Worm (Caenorhabditis elegans) whole organism, L3 larva: ENCODE results near the gene K02A2.5.

Experiments
- R02D3.7 ChIP-seq: fragments of 150-350 bp; optimal IDR thresholded peaks from 2 replicates; lab custom pipeline; 2014; ENCODE audit warnings: missing biosample characterization, missing genetic modification characterization
- ama-1 ChIP-seq: fragments of 150-350 bp; optimal IDR thresholded peaks from 2 replicates; lab custom pipeline; 2018
- ceh-16 ChIP-seq: sonication (generic microtip); optimal IDR thresholded peaks from 2 replicates; lab custom pipeline; 2017; ENCODE audit warnings: missing biosample characterization, missing genetic modification characterization
- ceh-82 ChIP-seq: fragments of 150-350 bp; optimal IDR thresholded peaks from 2 replicates; lab custom pipeline; 2014; ENCODE audit warnings: missing biosample characterization, missing genetic modification characterization
- daf-12 ChIP-seq: fragments of 150-350 bp; optimal IDR thresholded peaks from 2 replicates; lab custom pipeline; 2014; ENCODE audit warnings: missing biosample characterization, missing genetic modification reagents, missing genetic modification characterization
- egl-27 ChIP-seq: sonication (generic microtip); optimal IDR thresholded peaks from 4 replicates; lab custom pipeline; 2017; ENCODE audit warnings: missing biosample characterization, missing genetic modification reagents, missing genetic modification characterization
- elt-1 ChIP-seq: fragments of 150-350 bp; optimal IDR thresholded peaks from 2 replicates; lab custom pipeline; 2014; ENCODE audit warnings: missing biosample characterization, missing genetic modification characterization
- elt-2 ChIP-seq: sonication (generic microtip); optimal IDR thresholded peaks from 2 replicates; lab custom pipeline; 2016; ENCODE audit warnings: missing genetic modification reagents, mild to moderate bottlenecking, missing genetic modification characterization, missing compliant biosample characterization
- elt-3 ChIP-seq, 3 experiments: fragments of 150-350 bp in 1 of 3; sonication (generic microtip) in 2 of 3; optimal IDR thresholded peaks; 2 replicates in 2 of 3; 4 replicates in 1 of 3; lab custom pipeline; 2014 to 2017; ENCODE audit warnings: missing biosample characterization in 3 of 3, missing genetic modification characterization in 3 of 3
- eor-1 ChIP-seq, 2 experiments: fragments of 150-350 bp; optimal IDR thresholded peaks; 2 replicates each; lab custom pipeline; 2014 to 2018; ENCODE audit warnings: missing biosample characterization in 2 of 2, missing genetic modification characterization in 2 of 2
- fkh-10 ChIP-seq: sonication (generic microtip); optimal IDR thresholded peaks from 2 replicates; lab custom pipeline; 2017; ENCODE audit warnings: missing biosample characterization, missing genetic modification reagents, missing genetic modification characterization
- fkh-2 ChIP-seq: fragments of 150-350 bp; optimal IDR thresholded peaks from 2 replicates; lab custom pipeline; 2014; ENCODE audit warnings: missing biosample characterization, missing genetic modification reagents, missing genetic modification characterization
- fos-1 ChIP-seq: fragments of 150-350 bp; optimal IDR thresholded peaks from 2 replicates; lab custom pipeline; 2014; ENCODE audit warnings: missing biosample characterization, missing genetic modification characterization
- hmg-11 ChIP-seq: sonication (generic microtip); optimal IDR thresholded peaks from 2 replicates; lab custom pipeline; 2016; ENCODE audit warnings: missing genetic modification characterization, missing compliant biosample characterization
- jun-1 ChIP-seq: fragments of 150-350 bp; optimal IDR thresholded peaks from 2 replicates; lab custom pipeline; 2014; ENCODE audit warnings: missing biosample characterization, missing genetic modification reagents, missing genetic modification characterization
- lin-15B ChIP-seq: fragments of 150-350 bp; optimal IDR thresholded peaks from 2 replicates; lab custom pipeline; 2014; ENCODE audit warnings: missing biosample characterization, missing genetic modification characterization
- lin-39 ChIP-seq: fragments of 150-350 bp; optimal IDR thresholded peaks from 2 replicates; lab custom pipeline; 2018; ENCODE audit warnings: missing biosample characterization, missing genetic modification reagents, missing genetic modification characterization
- lsy-12 ChIP-seq: sonication (generic microtip); optimal IDR thresholded peaks from 2 replicates; lab custom pipeline; 2016; ENCODE audit warnings: mild to moderate bottlenecking, missing genetic modification characterization, missing compliant biosample characterization
- mdl-1 ChIP-seq: fragments of 150-350 bp; optimal IDR thresholded peaks from 2 replicates; lab custom pipeline; 2014; ENCODE audit warnings: missing biosample characterization, missing genetic modification characterization
- mml-1 ChIP-seq: fragments of 150-350 bp; sonication (generic microtip); optimal IDR thresholded peaks from 3 replicates; lab custom pipeline; 2014; ENCODE audit warnings: missing biosample characterization, missing genetic modification characterization
- nfya-1 ChIP-seq: sonication (generic microtip); optimal IDR thresholded peaks from 2 replicates; lab custom pipeline; 2017; ENCODE audit warnings: missing genetic modification characterization, mild to moderate bottlenecking, missing compliant biosample characterization, antibody characterized with exemption, moderate library complexity; ENCODE audit not compliant: insufficient read depth
- nhr-11 ChIP-seq: fragments of 150-350 bp; optimal IDR thresholded peaks from 2 replicates; lab custom pipeline; 2014; ENCODE audit warnings: missing biosample characterization, missing genetic modification characterization
- nhr-12 ChIP-seq: fragments of 150-350 bp; optimal IDR thresholded peaks from 2 replicates; lab custom pipeline; 2014; ENCODE audit warnings: missing biosample characterization, missing genetic modification characterization
- nhr-23 ChIP-seq: fragments of 150-350 bp; optimal IDR thresholded peaks from 2 replicates; lab custom pipeline; 2014; ENCODE audit warnings: missing biosample characterization, missing genetic modification reagents, missing genetic modification characterization
- nhr-237 ChIP-seq: fragments of 150-350 bp; optimal IDR thresholded peaks from 2 replicates; lab custom pipeline; 2014; ENCODE audit warnings: missing biosample characterization, missing genetic modification characterization
- nhr-25 ChIP-seq: sonication (generic microtip); optimal IDR thresholded peaks from 2 replicates; lab custom pipeline; 2017; ENCODE audit warnings: missing biosample characterization, missing genetic modification characterization
- nhr-28 ChIP-seq: fragments of 150-350 bp; optimal IDR thresholded peaks from 2 replicates; lab custom pipeline; 2014; ENCODE audit warnings: missing biosample characterization, missing genetic modification characterization
- nhr-43 ChIP-seq: sonication (generic microtip); optimal IDR thresholded peaks from 2 replicates; lab custom pipeline; 2016; ENCODE audit warnings: mild to moderate bottlenecking, missing genetic modification characterization, missing compliant biosample characterization; ENCODE audit not compliant: poor library complexity, severe bottlenecking
- nhr-67 ChIP-seq: fragments of 150-350 bp; optimal IDR thresholded peaks from 2 replicates; lab custom pipeline; 2014; ENCODE audit warnings: missing biosample characterization, missing genetic modification characterization
- nhr-77 ChIP-seq: fragments of 150-350 bp; optimal IDR thresholded peaks from 2 replicates; lab custom pipeline; 2014; ENCODE audit warnings: missing biosample characterization, missing genetic modification characterization
- pha-4 ChIP-seq: fragments of 150-350 bp; optimal IDR thresholded peaks from 2 replicates; lab custom pipeline; 2014; ENCODE audit warnings: missing biosample characterization, missing genetic modification reagents, missing genetic modification characterization
- pqm-1 ChIP-seq: fragments of 150-350 bp; optimal IDR thresholded peaks from 2 replicates; lab custom pipeline; 2017; ENCODE audit warnings: missing biosample characterization, missing genetic modification characterization, inconsistent platforms
- sea-2 ChIP-seq: fragments of 150-350 bp; sonication (generic microtip); optimal IDR thresholded peaks from 4 replicates; lab custom pipeline; 2014; ENCODE audit warnings: missing biosample characterization, missing genetic modification reagents, missing genetic modification characterization
- skn-1 ChIP-seq: fragments of 150-350 bp; optimal IDR thresholded peaks from 2 replicates; lab custom pipeline; 2014; ENCODE audit warnings: missing biosample characterization, missing genetic modification characterization
- snpc-4 ChIP-seq: fragments of 150-350 bp; optimal IDR thresholded peaks from 2 replicates; lab custom pipeline; 2014; ENCODE audit warnings: missing biosample characterization, missing genetic modification characterization
- tbx-2 ChIP-seq: sonication (generic microtip); optimal IDR thresholded peaks from 2 replicates; lab custom pipeline; 2016; ENCODE audit warnings: mild to moderate bottlenecking, missing genetic modification characterization, missing compliant biosample characterization
- unc-39 ChIP-seq: sonication (generic microtip); optimal IDR thresholded peaks from 4 replicates; lab custom pipeline; 2017; ENCODE audit warnings: missing biosample characterization, missing genetic modification characterization
- unc-62 ChIP-seq: fragments of 150-350 bp; sonication (generic microtip); optimal IDR thresholded peaks from 4 replicates; lab custom pipeline; 2014; ENCODE audit warnings: missing biosample characterization, missing genetic modification reagents, missing genetic modification characterization
- zag-1 ChIP-seq: fragments of 150-350 bp; optimal IDR thresholded peaks from 2 replicates; lab custom pipeline; 2014; ENCODE audit warnings: missing biosample characterization, missing genetic modification characterization
- ztf-11 ChIP-seq: fragments of 150-350 bp; optimal IDR thresholded peaks from 2 replicates; lab custom pipeline; 2014; ENCODE audit warnings: missing biosample characterization, missing genetic modification characterization
- ztf-4 ChIP-seq: fragments of 150-350 bp; optimal IDR thresholded peaks from 2 replicates; lab custom pipeline; 2014; ENCODE audit warnings: missing biosample characterization, missing genetic modification characterization

K02A2.5 gene

DNA sequence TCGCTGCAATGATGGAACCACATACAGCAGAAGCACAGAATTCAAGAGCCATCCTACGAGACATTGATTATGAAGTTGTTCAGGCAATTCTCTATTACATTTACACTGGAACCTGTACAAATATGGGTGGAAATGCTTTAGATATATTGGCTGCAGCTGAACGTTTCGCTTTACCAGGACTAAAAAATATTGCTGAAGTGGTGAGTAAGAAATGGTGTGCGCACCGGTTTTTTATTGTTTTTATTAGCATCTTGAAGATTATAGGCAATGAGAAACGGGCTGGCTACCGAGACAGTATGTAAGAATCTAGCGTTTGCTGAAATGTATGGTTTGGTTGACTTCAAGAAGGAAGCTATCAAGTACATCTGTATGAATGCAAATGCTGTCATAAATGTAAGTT is 15.7 kb downstream of the K02A2.5 start:
- TF ChIP-seq mdl-1 (tag; lab: Kevin White, UChicago) (no peak), eor-1 (tag; optimal IDR thresholded peaks at IDR 0.05; lab: Kevin White, UChicago) (no peak), ceh-82 (tag; lab: Kevin White, UChicago) (no peak), pqm-1 (tag; lab: Kevin White, UChicago) (no peak), nhr-67 (tag; lab: Kevin White, UChicago) (no peak), nhr-237 (no peak), elt-1 (tag; lab: Kevin White, UChicago) (no peak), egl-27 (tag; lab: Kevin White, UChicago) (no peak), fos-1 (tag; lab: Kevin White, UChicago) (no peak), snpc-4 (tag; lab: Kevin White, UChicago) (no peak), nhr-11 (tag; lab: Kevin White, UChicago) (no peak), fkh-2 (tag; lab: Kevin White, UChicago) (no peak), jun-1 (tag; lab: Kevin White, UChicago) (no peak), nhr-12 (tag; lab: Kevin White, UChicago) (no peak), elt-2 (tag; lab: Kevin White, UChicago) (no peak), hmg-11 (no peak), sea-2 (GFP tag; lab: Kevin White, UChicago) (no peak), zag-1 (tag; lab: Kevin White, UChicago) (no peak), ztf-11 (tag; lab: Kevin White, UChicago) (no peak)

DNA sequence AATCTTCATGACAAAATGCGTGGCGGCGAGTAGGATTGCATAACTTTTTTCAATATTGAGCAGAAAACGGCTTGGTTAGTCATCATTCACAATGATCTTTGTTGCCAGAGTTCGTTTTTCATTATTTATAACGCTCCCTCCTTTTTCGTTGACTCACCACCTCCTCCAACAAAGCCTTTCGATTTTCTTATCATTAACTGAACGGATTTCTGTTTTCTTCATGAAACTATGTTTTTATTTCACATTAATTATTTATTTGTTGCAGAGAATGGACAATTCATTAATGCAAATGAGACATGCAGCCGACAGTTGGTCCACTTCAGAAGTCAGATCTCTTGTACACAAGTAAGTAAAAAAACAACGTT is 17.2 kb downstream of the K02A2.5 start, which contains the start of gene bath-44:
TSS of gene bath-44 (plus strand) at position 266 of the 365 bp plus-strand sequence.
- no peak for TF ChIP-seq skn-1
- peak; percentile 42 for TF ChIP-seq ama-1 (lab: Kevin White, UChicago)
- no peak for TF ChIP-seq nhr-237
- no peak for TF ChIP-seq elt-2 (tag; lab: Kevin White, UChicago)
- no peak for TF ChIP-seq tbx-2 (tag; lab: Kevin White, UChicago)

DNA sequence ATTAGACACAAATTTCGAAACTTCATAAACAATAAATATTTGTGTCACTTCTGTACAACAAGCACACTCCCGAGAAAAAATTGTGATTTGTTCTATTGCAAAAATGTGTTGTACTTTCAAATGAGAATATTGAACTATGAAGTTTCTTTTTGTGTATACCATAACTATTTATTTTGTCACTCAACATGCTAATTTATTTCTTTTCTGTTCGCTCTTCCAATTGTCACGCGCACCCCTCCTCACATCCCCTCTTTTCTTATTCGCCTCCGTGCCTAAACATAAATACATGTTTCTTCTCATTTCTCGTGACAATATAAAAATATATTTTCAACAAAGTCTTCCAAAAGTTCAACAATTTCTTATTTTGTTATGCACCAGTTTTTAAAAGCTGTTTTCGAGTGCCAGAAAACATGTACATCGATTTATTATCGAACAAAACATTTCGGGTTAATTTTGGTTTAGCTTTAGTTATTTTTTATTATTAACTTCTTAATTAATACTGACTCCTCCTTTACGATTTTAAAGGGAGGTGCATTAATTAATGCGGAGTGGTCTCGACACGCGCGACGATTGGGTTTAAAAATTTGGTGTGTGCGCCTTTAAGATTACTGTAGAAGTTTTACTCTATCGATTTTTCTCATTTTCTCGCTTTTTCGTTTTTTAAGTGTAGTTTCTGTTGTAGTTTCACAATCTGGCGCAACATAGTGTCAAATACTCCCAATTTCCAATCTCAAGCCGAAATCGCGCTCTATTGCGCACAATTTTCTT is 17.7 kb downstream of the K02A2.5 start:
- TF ChIP-seq nhr-25 (tag; lab: Kevin White, UChicago) (peak; percentile 28), elt-2 (tag; lab: Kevin White, UChicago) (peak; percentile 12), unc-39 (no peak)

DNA sequence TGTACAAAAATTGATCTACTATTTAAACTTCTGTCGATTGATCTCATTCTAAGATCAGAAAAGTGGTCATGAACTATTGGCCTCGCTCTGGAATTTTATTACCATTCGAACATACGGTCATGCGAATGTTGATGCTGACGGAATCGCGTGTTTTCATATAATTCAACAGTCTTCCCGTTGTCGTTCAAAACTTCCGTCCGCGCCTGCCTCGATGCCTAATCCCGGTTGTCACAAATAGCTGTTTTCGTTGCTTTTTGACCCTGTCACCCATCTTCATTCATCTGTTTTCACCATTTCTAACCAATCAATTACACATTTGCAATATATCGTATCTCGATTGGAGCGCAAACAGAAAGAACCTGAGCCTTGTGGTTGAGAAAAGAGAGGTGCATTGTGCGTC is 18.4 kb downstream of the K02A2.5 start:
- TF ChIP-seq fos-1 (tag; lab: Kevin White, UChicago) (no peak), nhr-25 (tag; lab: Kevin White, UChicago) (peak; percentile 48), ztf-4 (tag; lab: Kevin White, UChicago) (no peak), nhr-23 (tag; lab: Kevin White, UChicago) (peak; percentile 24), pha-4 (tag; lab: Kevin White, UChicago) (peak; percentile 16), fkh-2 (tag; lab: Kevin White, UChicago) (no peak), nhr-237 (no peak), nhr-28 (no peak), ama-1 (lab: Kevin White, UChicago) (peak; percentile 76)

DNA sequence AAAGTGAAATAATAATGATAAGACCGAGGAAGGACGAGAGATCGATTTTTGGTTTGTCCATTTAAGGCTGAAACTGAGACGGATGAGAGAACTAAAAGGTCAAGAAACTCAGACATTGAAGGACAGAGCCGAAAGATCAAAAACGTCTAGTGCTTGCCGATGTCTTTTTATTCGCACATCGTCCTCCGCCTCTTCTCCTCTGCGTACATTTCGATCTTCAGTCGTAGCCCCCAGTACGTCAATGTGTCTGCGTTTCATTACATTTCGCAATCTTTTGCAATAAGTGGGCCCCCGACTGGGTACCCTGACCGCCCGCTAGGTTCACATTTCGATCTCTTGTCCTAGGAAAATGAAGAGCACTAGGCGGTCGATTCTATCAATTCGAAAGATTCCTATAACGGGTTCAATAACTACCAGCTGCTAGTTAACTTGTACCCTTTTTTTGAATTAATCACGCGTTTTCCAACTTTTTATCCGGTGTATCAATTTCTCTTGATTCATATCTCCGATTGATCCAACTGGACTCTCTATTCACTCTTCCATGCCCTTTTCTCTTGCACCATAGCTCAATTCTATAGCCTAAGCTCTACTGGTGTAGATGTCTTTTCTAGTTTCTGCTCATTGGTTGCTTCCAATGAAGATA is 19.7 kb downstream of the K02A2.5 start:
- TF ChIP-seq ztf-4 (tag; lab: Kevin White, UChicago) (no peak), nhr-25 (tag; lab: Kevin White, UChicago) (peak; percentile 85), elt-2 (tag; lab: Kevin White, UChicago) (peak; percentile 68), tbx-2 (tag; lab: Kevin White, UChicago) (no peak), lsy-12 (tag; lab: Kevin White, UChicago) (no peak), daf-12 (tag; lab: Kevin White, UChicago) (no peak), elt-3 (tag; optimal IDR thresholded peaks at IDR 0.05; lab: Kevin White, UChicago) (peak in 2 of 3 experiments; percentile 45), nhr-28 (no peak), snpc-4 (tag; lab: Kevin White, UChicago) (peak; percentile 8), jun-1 (tag; lab: Kevin White, UChicago) (peak; percentile 65), ceh-16 (tag; lab: Kevin White, UChicago) (no peak), lin-39 (tag; lab: Kevin White, UChicago) (peak; percentile 63), unc-62 (GFP tag; lab: Kevin White, UChicago) (peak; percentile 4), egl-27 (tag; lab: Kevin White, UChicago) (no peak), R02D3.7 (tag; lab: Kevin White, UChicago) (peak; percentile 48), unc-39 (no peak), ztf-11 (tag; lab: Kevin White, UChicago) (no peak), fkh-10 (GFP tag; lab: Kevin White, UChicago) (no peak), nhr-77 (tag; lab: Kevin White, UChicago) (no peak), lin-15B (tag; lab: Kevin White, UChicago) (peak; percentile 43), nfya-1 (tag; lab: Kevin White, UChicago) (peak; percentile 66), nhr-43 (tag; lab: Kevin White, UChicago) (peak; percentile 6), nhr-23 (tag; lab: Kevin White, UChicago) (peak; percentile 54), ceh-82 (tag; lab: Kevin White, UChicago) (no peak), skn-1 (no peak), mml-1 (tag; lab: Kevin White, UChicago) (no peak), eor-1 (tag; optimal IDR thresholded peaks at IDR 0.05; lab: Kevin White, UChicago) (no peak)
